Worm (Caenorhabditis elegans) whole organism, young adult: ENCODE measurements around the gene hrde-2.

Experiments used
- B0336.3 ChIP-seq: fragments of 200-800 bp; sonication (Bioruptor generic); IDR thresholded peaks from 2 replicates; pipeline ENCODE4 v1.3.6; 2022; ENCODE audit warnings: missing genetic modification characterization, missing compliant biosample characterization
- C06A6.2 ChIP-seq: fragments of 200-800 bp; sonication (Bioruptor generic); conservative IDR thresholded peaks from 2 replicates; pipeline ENCODE4 v1.3.6; 2022; ENCODE audit warnings: missing genetic modification characterization, missing compliant biosample characterization
- D2030.7 ChIP-seq: fragments of 200-800 bp; sonication (Bioruptor generic); IDR thresholded peaks from 2 replicates; pipeline ENCODE4 v1.3.6; 2022; ENCODE audit warnings: missing genetic modification reagents, missing genetic modification characterization, missing compliant biosample characterization
- F33H1.4 ChIP-seq: fragments of 200-800 bp; sonication (Bioruptor generic); IDR thresholded peaks from 2 replicates; pipeline ENCODE4 v1.3.6; 2022; ENCODE audit warnings: missing genetic modification reagents, missing genetic modification characterization, missing compliant biosample characterization
- F52B5.7 ChIP-seq: sonication (generic microtip); optimal IDR thresholded peaks from 2 replicates; lab custom pipeline; 2016; ENCODE audit warnings: mild to moderate bottlenecking, missing genetic modification characterization, missing compliant biosample characterization
- F55B11.4 ChIP-seq: sonication (generic microtip); optimal IDR thresholded peaks from 2 replicates; lab custom pipeline; 2016; ENCODE audit warnings: missing compliant biosample characterization, missing genetic modification characterization, borderline replicate concordance; ENCODE audit not compliant: insufficient read depth
- F57A8.1 ChIP-seq: fragments of 200-800 bp; sonication (Bioruptor generic); optimal IDR thresholded peaks from 2 replicates; lab custom pipeline; 2018; ENCODE audit warnings: mild to moderate bottlenecking, missing genetic modification characterization, moderate library complexity, missing compliant biosample characterization
- Y67H2A.10 ChIP-seq: fragments of 200-800 bp; sonication (Bioruptor generic); conservative IDR thresholded peaks from 2 replicates; pipeline ENCODE4 v1.3.6; 2022; ENCODE audit warnings: missing genetic modification reagents, missing genetic modification characterization, missing compliant biosample characterization
- Y79H2A.3 ChIP-seq: fragments of 200-800 bp; sonication (Bioruptor generic); conservative IDR thresholded peaks from 2 replicates; pipeline ENCODE4 v1.3.6; 2022; ENCODE audit warnings: missing genetic modification reagents, missing genetic modification characterization, missing compliant biosample characterization
- Y95B8A.8 ChIP-seq: fragments of 200-800 bp; sonication (Bioruptor generic); IDR thresholded peaks from 2 replicates; pipeline ENCODE4 v1.3.6; 2022; ENCODE audit warnings: missing genetic modification reagents, missing genetic modification characterization, missing compliant biosample characterization
- ZK185.1 ChIP-seq: sonication (generic microtip); optimal IDR thresholded peaks from 2 replicates; lab custom pipeline; 2016; ENCODE audit warnings: mild to moderate bottlenecking, missing genetic modification characterization, missing compliant biosample characterization; ENCODE audit not compliant: poor library complexity, severe bottlenecking
- ama-1 ChIP-seq, 3 experiments: fragments of 150-350 bp in 1 of 3; sonication (generic microtip) in 2 of 3; optimal IDR thresholded peaks; 2 replicates each; lab custom pipeline; 2014 to 2018; ENCODE audit warnings: missing biosample characterization in 2 of 3, missing genetic modification characterization in 2 of 3, missing genetic modification reagents in 2 of 3
- aptf-3 ChIP-seq: fragments of 200-800 bp; sonication (Bioruptor generic); IDR thresholded peaks from 2 replicates; pipeline ENCODE4 v1.3.6; 2022; ENCODE audit warnings: missing genetic modification characterization, missing compliant biosample characterization
- athp-1 ChIP-seq: sonication (generic microtip); optimal IDR thresholded peaks from 2 replicates; lab custom pipeline; 2017; ENCODE audit warnings: mild to moderate bottlenecking, missing genetic modification characterization, missing compliant biosample characterization
- attf-3 ChIP-seq: fragments of 200-800 bp; sonication (Bioruptor generic); conservative IDR thresholded peaks from 2 replicates; pipeline ENCODE4 v1.3.6; 2022; ENCODE audit warnings: missing genetic modification reagents, missing genetic modification characterization, missing compliant biosample characterization
- ccch-3 ChIP-seq: fragments of 200-800 bp; sonication (Bioruptor generic); optimal IDR thresholded peaks from 2 replicates; lab custom pipeline; 2018; ENCODE audit warnings: mild to moderate bottlenecking, missing genetic modification characterization, missing compliant biosample characterization
- dox-1 ChIP-seq: fragments of 200-800 bp; sonication (Bioruptor generic); IDR thresholded peaks from 2 replicates; pipeline ENCODE4 v1.3.6; 2022; ENCODE audit warnings: missing genetic modification reagents, missing genetic modification characterization, missing compliant biosample characterization
- egl-44 ChIP-seq: fragments of 200-800 bp; sonication (Bioruptor generic); IDR thresholded peaks from 2 replicates; pipeline ENCODE4 v1.3.6; 2022; ENCODE audit warnings: missing genetic modification reagents, missing genetic modification characterization, missing compliant biosample characterization
- fkh-3 ChIP-seq: sonication (generic microtip); optimal IDR thresholded peaks from 2 replicates; lab custom pipeline; 2016; ENCODE audit warnings: mild to moderate bottlenecking, missing genetic modification characterization, missing compliant biosample characterization
- hmg-1.2 ChIP-seq: fragments of 200-800 bp; sonication (Bioruptor generic); IDR thresholded peaks from 2 replicates; pipeline ENCODE4 v1.3.6; 2022; ENCODE audit warnings: missing genetic modification reagents, missing genetic modification characterization, missing compliant biosample characterization
- hsf-1 ChIP-seq: fragments of 200-800 bp; sonication (Bioruptor generic); IDR thresholded peaks from 2 replicates; pipeline ENCODE4 v1.3.6; 2022; ENCODE audit warnings: missing genetic modification reagents, missing genetic modification characterization, missing compliant biosample characterization
- let-607 ChIP-seq, 2 experiments: fragments of 200-800 bp in 1 of 2; sonication (Bioruptor generic) in 1 of 2; sonication (generic microtip) in 1 of 2; optimal IDR thresholded peaks; 2 replicates each; lab custom pipeline; 2016 to 2018; ENCODE audit warnings: mild to moderate bottlenecking in 2 of 2, missing compliant biosample characterization in 2 of 2, missing genetic modification characterization in 2 of 2, moderate library complexity in 2 of 2, missing genotype in 1 of 2
- lin-40 ChIP-seq: sonication (generic microtip); optimal IDR thresholded peaks from 2 replicates; lab custom pipeline; 2016; ENCODE audit warnings: missing genetic modification characterization, mild to moderate bottlenecking, missing compliant biosample characterization, missing genotype, missing genetic modification reagents
- lsy-27 ChIP-seq: sonication (generic microtip); optimal IDR thresholded peaks from 2 replicates; lab custom pipeline; 2017; ENCODE audit warnings: missing genetic modification characterization, mild to moderate bottlenecking, missing compliant biosample characterization, antibody characterized with exemption, missing genotype, borderline replicate concordance; ENCODE audit not compliant: insufficient read depth
- madf-10 ChIP-seq: sonication (generic microtip); optimal IDR thresholded peaks from 2 replicates; lab custom pipeline; 2016; ENCODE audit warnings: mild to moderate bottlenecking, missing genetic modification characterization, missing compliant biosample characterization
- madf-6 ChIP-seq: fragments of 200-800 bp; sonication (Bioruptor generic); IDR thresholded peaks from 2 replicates; pipeline ENCODE4 v1.3.6; 2022; ENCODE audit warnings: missing genetic modification reagents, missing genetic modification characterization, missing compliant biosample characterization
- mcd-1 ChIP-seq: fragments of 200-800 bp; sonication (Bioruptor generic); IDR thresholded peaks from 2 replicates; pipeline ENCODE4 v1.3.6; 2022; ENCODE audit warnings: missing genetic modification reagents, missing genetic modification characterization, missing compliant biosample characterization
- mel-28 ChIP-seq: sonication (generic microtip); optimal IDR thresholded peaks from 2 replicates; lab custom pipeline; 2016; ENCODE audit warnings: borderline replicate concordance, mild to moderate bottlenecking, missing genetic modification characterization, missing compliant biosample characterization
- pbrm-1 ChIP-seq: fragments of 200-800 bp; sonication (Bioruptor generic); IDR thresholded peaks from 2 replicates; pipeline ENCODE4 v1.3.6; 2022; ENCODE audit warnings: missing genetic modification reagents, missing genetic modification characterization, missing compliant biosample characterization
- rcor-1 ChIP-seq: fragments of 200-800 bp; sonication (Bioruptor generic); IDR thresholded peaks from 2 replicates; pipeline ENCODE4 v1.3.6; 2022; ENCODE audit warnings: missing genetic modification reagents, missing genetic modification characterization, missing compliant biosample characterization
- rec-8 ChIP-seq, 2 experiments: sonication (generic microtip); optimal IDR thresholded peaks; 2 replicates each; lab custom pipeline; 2016; ENCODE audit warnings: mild to moderate bottlenecking in 2 of 2, missing genetic modification characterization in 2 of 2, missing genetic modification reagents in 2 of 2, missing genotype in 2 of 2, missing biosample characterization in 1 of 2, missing compliant biosample characterization in 1 of 2, moderate library complexity in 1 of 2
- repo-1 ChIP-seq: sonication (generic microtip); optimal IDR thresholded peaks from 2 replicates; lab custom pipeline; 2017; ENCODE audit warnings: mild to moderate bottlenecking, missing genetic modification characterization, missing compliant biosample characterization
- rpc-1 ChIP-seq, 2 experiments: fragments of 150-350 bp in 1 of 2; sonication (generic microtip) in 1 of 2; optimal IDR thresholded peaks; 2 replicates each; lab custom pipeline; 2014 to 2018; ENCODE audit warnings: missing biosample characterization in 1 of 2, missing genetic modification characterization in 1 of 2, missing genetic modification reagents in 1 of 2, missing genotype in 1 of 2
- sea-2 ChIP-seq: fragments of 200-800 bp; sonication (Bioruptor generic); IDR thresholded peaks from 2 replicates; pipeline ENCODE4 v1.3.6; 2022; ENCODE audit warnings: missing genetic modification characterization, missing compliant biosample characterization
- somi-1 ChIP-seq: fragments of 200-800 bp; sonication (Bioruptor generic); optimal IDR thresholded peaks from 2 replicates; lab custom pipeline; 2018; ENCODE audit warnings: mild to moderate bottlenecking, missing genetic modification characterization, missing compliant biosample characterization
- unc-130 ChIP-seq: sonication (generic microtip); optimal IDR thresholded peaks from 2 replicates; lab custom pipeline; 2016; ENCODE audit warnings: missing genetic modification reagents, missing genetic modification characterization, missing compliant biosample characterization
- ztf-18 ChIP-seq: sonication (generic microtip); optimal IDR thresholded peaks from 2 replicates; lab custom pipeline; 2016; ENCODE audit warnings: missing genotype, mild to moderate bottlenecking, missing genetic modification characterization, missing compliant biosample characterization
- ztf-22 ChIP-seq: fragments of 200-800 bp; sonication (Bioruptor generic); optimal IDR thresholded peaks from 2 replicates; lab custom pipeline; 2018; ENCODE audit warnings: mild to moderate bottlenecking, missing genetic modification characterization, moderate library complexity, missing compliant biosample characterization

The hrde-2 gene

ce11 chrV:15012542-15013301 lies 7.8 kb downstream of the hrde-2 start (continued):
- peak; percentile 45; the same call in 1 of the 2 replicates for TF ChIP-seq pbrm-1
- no peak for TF ChIP-seq ccch-3 (GFP tag; lab: Kevin White, UChicago)
- no peak for TF ChIP-seq hsf-1 (GFP tag; lab: Robert Waterston, UW)
- TF ChIP-seq rpc-1 (optimal IDR thresholded peaks at IDR 0.05; lab: Kevin White, UChicago): peak; percentile 53
- peak; percentile 70 for TF ChIP-seq rpc-1 (tag; optimal IDR thresholded peaks at IDR 0.05; lab: Kevin White, UChicago)
- 0 out of 2 replicates have a peak, but pooled peaks have one; percentile 34 for TF ChIP-seq mcd-1 (GFP tag; lab: Robert Waterston, UW)
- 0 out of 2 replicates have a peak, but pooled peaks have one; percentile 29 for TF ChIP-seq dox-1
- TF ChIP-seq hmg-1.2 (GFP tag; lab: Robert Waterston, UW): peak; percentile 46

ce11 chrV:15013328-15013727 lies 8.4 kb downstream of the hrde-2 start:
- TF ChIP-seq Y95B8A.8 (no peak), Y67H2A.10 (GFP tag; lab: Robert Waterston, UW) (no peak), ZK185.1 (tag; lab: Kevin White, UChicago) (no peak), madf-10 (tag; lab: Kevin White, UChicago) (no peak), aptf-3 (GFP tag; lab: Robert Waterston, UW) (no peak), let-607 (tag; optimal IDR thresholded peaks at IDR 0.05; lab: Kevin White, UChicago) (no peak), egl-44 (GFP tag; lab: Robert Waterston, UW) (no peak), F52B5.7 (tag; lab: Kevin White, UChicago) (no peak), rpc-1 (optimal IDR thresholded peaks at IDR 0.05; lab: Kevin White, UChicago) (no peak), rpc-1 (tag; optimal IDR thresholded peaks at IDR 0.05; lab: Kevin White, UChicago) (no peak), repo-1 (tag; lab: Kevin White, UChicago) (no peak), D2030.7 (GFP tag; lab: Robert Waterston, UW) (no peak), rcor-1 (GFP tag; lab: Robert Waterston, UW) (no peak), unc-130 (GFP tag; lab: Kevin White, UChicago) (no peak), F33H1.4 (GFP tag; lab: Robert Waterston, UW) (no peak), ama-1 (optimal IDR thresholded peaks at IDR 0.05; lab: Kevin White, UChicago) (no peak), ama-1 (GFP tag; optimal IDR thresholded peaks at IDR 0.05; lab: Kevin White, UChicago) (no peak), somi-1 (no peak), F57A8.1 (GFP tag; lab: Kevin White, UChicago) (no peak), Y79H2A.3 (GFP tag; lab: Robert Waterston, UW) (no peak), lin-40 (tag; lab: Kevin White, UChicago) (no peak), athp-1 (tag; lab: Kevin White, UChicago) (no peak)

- TF ChIP-seq fkh-3 (tag; lab: Kevin White, UChicago) (no peak), madf-6 (no peak), lsy-27 (tag; lab: Kevin White, UChicago) (no peak), attf-3 (GFP tag; lab: Robert Waterston, UW) (no peak), ztf-22 (no peak), rec-8 (tag; optimal IDR thresholded peaks at IDR 0.05; lab: Kevin White, UChicago) (no peak), ztf-18 (tag; lab: Kevin White, UChicago) (no peak), B0336.3 (no peak), sea-2 (GFP tag; lab: Robert Waterston, UW) (no peak), let-607 (tag; optimal IDR thresholded peaks at IDR 0.05; lab: Kevin White, UChicago) (no peak), F55B11.4 (tag; lab: Kevin White, UChicago) (no peak), C06A6.2 (GFP tag; lab: Robert Waterston, UW) (no peak), mel-28 (no peak), Y67H2A.10 (GFP tag; lab: Robert Waterston, UW) (no peak), hmg-1.2 (GFP tag; lab: Robert Waterston, UW) (no peak), mcd-1 (GFP tag; lab: Robert Waterston, UW) (no peak), unc-130 (GFP tag; lab: Kevin White, UChicago) (no peak)
Observed at ce11 chrV:15014164-15014563, 9.3 kb downstream of the hrde-2 start, which contains the start of gene obr-2. Gene obr-2 (minus strand): TSS chrV:15014264.
